Worm (Caenorhabditis elegans) whole organism, late embryonic: ENCODE results near the gene tmem-258.

ENCODE experiments used
- F13H6.1 ChIP-seq: sonication (generic microtip); optimal IDR thresholded peaks from 2 replicates; lab custom pipeline; 2016; ENCODE audit warnings: missing genetic modification characterization, missing compliant biosample characterization
- ama-1 ChIP-seq: fragments of 150-350 bp; optimal IDR thresholded peaks from 2 replicates; lab custom pipeline; 2014
- ets-4 ChIP-seq: sonication (generic microtip); optimal IDR thresholded peaks from 2 replicates; lab custom pipeline; 2016; ENCODE audit warnings: missing genetic modification characterization, missing compliant biosample characterization
- fkh-10 ChIP-seq: fragments of 150-350 bp; optimal IDR thresholded peaks from 2 replicates; lab custom pipeline; 2014; ENCODE audit warnings: missing biosample characterization, missing genetic modification reagents, missing genetic modification characterization
- hlh-30 ChIP-seq: sonication (generic microtip); optimal IDR thresholded peaks from 2 replicates; lab custom pipeline; 2017; ENCODE audit warnings: antibody characterized with exemption, missing genetic modification characterization, missing compliant biosample characterization; ENCODE audit not compliant: insufficient read depth
- nfya-1 ChIP-seq: sonication (generic microtip); optimal IDR thresholded peaks from 2 replicates; lab custom pipeline; 2017; ENCODE audit warnings: missing genetic modification characterization, mild to moderate bottlenecking, missing compliant biosample characterization, antibody characterized with exemption, moderate library complexity
- pqm-1 ChIP-seq: sonication (generic microtip); optimal IDR thresholded peaks from 2 replicates; lab custom pipeline; 2016; ENCODE audit warnings: missing genetic modification characterization, missing compliant biosample characterization
- sdc-2 ChIP-seq: sonication (generic microtip); optimal IDR thresholded peaks from 2 replicates; lab custom pipeline; 2016; ENCODE audit warnings: missing genotype, missing genetic modification characterization, missing compliant biosample characterization
- syd-9 ChIP-seq: sonication (generic microtip); optimal IDR thresholded peaks from 2 replicates; lab custom pipeline; 2016; ENCODE audit warnings: mild to moderate bottlenecking, missing genetic modification characterization, moderate library complexity, missing compliant biosample characterization
- tbx-2 ChIP-seq: sonication (generic microtip); optimal IDR thresholded peaks from 2 replicates; lab custom pipeline; 2016; ENCODE audit warnings: missing genetic modification characterization, missing compliant biosample characterization
- ttx-3 ChIP-seq: sonication (generic microtip); optimal IDR thresholded peaks from 2 replicates; lab custom pipeline; 2016; ENCODE audit warnings: missing genetic modification reagents, missing genetic modification characterization, missing compliant biosample characterization
- unc-3 ChIP-seq, 2 experiments: fragments of 200-800 bp in 1 of 2; sonication (Bioruptor generic) in 1 of 2; sonication (generic microtip) in 1 of 2; conservative IDR thresholded peaks in 1 of 2; optimal IDR thresholded peaks in 1 of 2; 2 replicates each; pipeline versions ENCODE4 v1.3.6 to Lab custom; 2016 to 2022; ENCODE audit warnings: missing compliant biosample characterization in 2 of 2, missing genetic modification characterization in 2 of 2, missing genetic modification reagents in 1 of 2
- unc-86 ChIP-seq: sonication (generic microtip); optimal IDR thresholded peaks from 2 replicates; lab custom pipeline; 2016; ENCODE audit warnings: missing genetic modification characterization, missing compliant biosample characterization

ce11 chrV:7027055-7027454, 35.9 kb upstream of the tmem-258 start, which contains the start of gene F20A1.6:
- TF ChIP-seq syd-9 (tag; lab: Kevin White, UChicago) (no peak), fkh-10 (GFP tag; lab: Kevin White, UChicago) (no peak), unc-3 (GFP tag; conservative IDR thresholded peaks at IDR 0.05; lab: Robert Waterston, UW) (no peak), unc-3 (tag; optimal IDR thresholded peaks at IDR 0.05; lab: Kevin White, UChicago) (no peak), unc-86 (tag; lab: Kevin White, UChicago) (no peak), ama-1 (lab: Kevin White, UChicago) (no peak), hlh-30 (tag; lab: Kevin White, UChicago) (no peak), ttx-3 (tag; lab: Kevin White, UChicago) (no peak), tbx-2 (tag; lab: Kevin White, UChicago) (no peak), F13H6.1 (tag; lab: Kevin White, UChicago) (no peak), nfya-1 (tag; lab: Kevin White, UChicago) (no peak), sdc-2 (tag; lab: Kevin White, UChicago) (no peak), pqm-1 (tag; lab: Kevin White, UChicago) (no peak), ets-4 (no peak)
